Worm (Caenorhabditis elegans) whole organism, midembryonic: ENCODE measurements around the gene F41C3.8.

Source experiments
- cog-1 ChIP-seq: sonication (generic microtip); optimal IDR thresholded peaks from 2 replicates; lab custom pipeline; 2016; ENCODE audit warnings: missing genetic modification characterization, missing compliant biosample characterization
- flt-1 ChIP-seq: fragments of 200-800 bp; sonication (Bioruptor generic); IDR thresholded peaks from 2 replicates; pipeline ENCODE4 v1.3.6; 2022; ENCODE audit warnings: missing genetic modification characterization, missing compliant biosample characterization
- klf-2 ChIP-seq: fragments of 200-800 bp; sonication (Bioruptor generic); conservative IDR thresholded peaks from 2 replicates; pipeline ENCODE4 v1.3.6; 2022; ENCODE audit warnings: missing genetic modification reagents, missing genetic modification characterization, missing compliant biosample characterization
- med-1 ChIP-seq: sonication (generic microtip); optimal IDR thresholded peaks from 2 replicates; lab custom pipeline; 2017; ENCODE audit warnings: missing genetic modification characterization, mild to moderate bottlenecking, missing compliant biosample characterization, antibody characterized with exemption, missing genetic modification reagents; ENCODE audit not compliant: insufficient read depth
- tab-1 ChIP-seq: fragments of 200-800 bp; sonication (Bioruptor generic); IDR thresholded peaks from 2 replicates; pipeline ENCODE4 v1.3.6; 2022; ENCODE audit warnings: missing genetic modification characterization, missing compliant biosample characterization
- ztf-23 ChIP-seq: fragments of 200-800 bp; sonication (Bioruptor generic); IDR thresholded peaks from 2 replicates; pipeline ENCODE4 v1.3.6; 2022; ENCODE audit warnings: missing genetic modification reagents, missing genetic modification characterization, missing compliant biosample characterization
- ztf-29 ChIP-seq: fragments of 200-800 bp; sonication (Bioruptor generic); IDR thresholded peaks from 2 replicates; pipeline ENCODE4 v1.3.6; 2022; ENCODE audit warnings: missing genetic modification reagents, missing genetic modification characterization, missing compliant biosample characterization

- TF ChIP-seq med-1 (GFP tag; lab: Kevin White, UChicago) (no peak), klf-2 (no peak), ztf-23 (GFP tag; lab: Robert Waterston, UW) (no peak), cog-1 (tag; lab: Kevin White, UChicago) (no peak), ztf-29 (GFP tag; lab: Robert Waterston, UW) (no peak), flt-1 (no peak), tab-1 (GFP tag; lab: Robert Waterston, UW) (no peak)
These were observed 9.4 kb upstream of the F41C3.8 start, which contains the start of the genes F10G7.9 and tsn-1 for ce11 chrII:4706359-4706871.
